Worm (Caenorhabditis elegans) whole organism, L1 larva: Measurements from ENCODE around the gene F23H12.10.

Source experiments
- C34B4.2 ChIP-seq: sonication (generic microtip); optimal IDR thresholded peaks from 2 replicates; lab custom pipeline; 2017; ENCODE audit warnings: mild to moderate bottlenecking, missing genetic modification characterization, missing compliant biosample characterization
- Y116A8C.19 ChIP-seq: sonication (generic microtip); optimal IDR thresholded peaks from 2 replicates; lab custom pipeline; 2016; ENCODE audit warnings: missing compliant biosample characterization, missing genetic modification characterization, borderline replicate concordance
- ama-1 ChIP-seq: fragments of 150-350 bp; optimal IDR thresholded peaks from 2 replicates; lab custom pipeline; 2014
- blmp-1 ChIP-seq: fragments of 150-350 bp; optimal IDR thresholded peaks from 2 replicates; lab custom pipeline; 2014; ENCODE audit warnings: missing biosample characterization, missing genetic modification characterization
- ceh-63 ChIP-seq: fragments of 200-800 bp; sonication (Bioruptor generic); optimal IDR thresholded peaks from 2 replicates; lab custom pipeline; 2018; ENCODE audit warnings: mild to moderate bottlenecking, missing genetic modification characterization, missing compliant biosample characterization
- ceh-8 ChIP-seq: fragments of 200-800 bp; sonication (Bioruptor generic); optimal IDR thresholded peaks from 2 replicates; lab custom pipeline; 2018; ENCODE audit warnings: mild to moderate bottlenecking, missing genetic modification characterization, moderate library complexity, missing compliant biosample characterization
- ces-1 ChIP-seq: fragments of 150-350 bp; optimal IDR thresholded peaks from 2 replicates; lab custom pipeline; 2014; ENCODE audit warnings: missing biosample characterization, missing genetic modification reagents, missing genetic modification characterization
- dsc-1 ChIP-seq: sonication (generic microtip); optimal IDR thresholded peaks from 2 replicates; lab custom pipeline; 2016; ENCODE audit warnings: mild to moderate bottlenecking, missing genetic modification characterization, missing compliant biosample characterization
- efl-1 ChIP-seq, 4 experiments: fragments of 150-350 bp; optimal IDR thresholded peaks in 3 of 4; peaks in 1 of 4; 1 replicate in 1 of 4; 2 replicates in 3 of 4; lab custom pipeline; 2014; ENCODE audit warnings: missing biosample characterization in 2 of 4, missing genetic modification characterization in 2 of 4, missing genetic modification reagents in 2 of 4
- egl-27 ChIP-seq, 2 experiments: fragments of 150-350 bp in 1 of 2; sonication (generic microtip); optimal IDR thresholded peaks; 3 replicates each; lab custom pipeline; 2017 to 2018; ENCODE audit warnings: missing biosample characterization in 2 of 2, missing genetic modification characterization in 2 of 2, missing genetic modification reagents in 2 of 2
- elt-2 ChIP-seq: sonication (generic microtip); optimal IDR thresholded peaks from 2 replicates; lab custom pipeline; 2016; ENCODE audit warnings: missing genetic modification characterization, mild to moderate bottlenecking, inconsistent platforms, missing compliant biosample characterization, missing genetic modification reagents
- elt-3 ChIP-seq, 6 experiments: fragments of 150-350 bp in 1 of 6; sonication (generic microtip); optimal IDR thresholded peaks; 2 replicates each; lab custom pipeline; 2017 to 2018; ENCODE audit warnings: missing biosample characterization in 6 of 6, missing genetic modification characterization in 6 of 6, inconsistent platforms in 1 of 6
- fkh-10 ChIP-seq: sonication (generic microtip); optimal IDR thresholded peaks from 2 replicates; lab custom pipeline; 2017; ENCODE audit warnings: missing biosample characterization, missing genetic modification reagents, missing genetic modification characterization
- fos-1 ChIP-seq: fragments of 150-350 bp; optimal IDR thresholded peaks from 2 replicates; lab custom pipeline; 2014; ENCODE audit warnings: missing biosample characterization, missing genetic modification characterization
- isw-1 ChIP-seq: fragments of 200-800 bp; sonication (Bioruptor generic); IDR thresholded peaks from 2 replicates; pipeline ENCODE4 v1.3.6; 2022; ENCODE audit warnings: missing genetic modification characterization, missing compliant biosample characterization
- lin-13 ChIP-seq: fragments of 150-350 bp; optimal IDR thresholded peaks from 2 replicates; lab custom pipeline; 2014; ENCODE audit warnings: missing biosample characterization, missing genetic modification reagents, missing genetic modification characterization
- lsy-2 ChIP-seq, 2 experiments: fragments of 150-350 bp; optimal IDR thresholded peaks; 2 replicates each; lab custom pipeline; 2014; ENCODE audit warnings: missing biosample characterization in 2 of 2, missing genetic modification characterization in 2 of 2
- mef-2 ChIP-seq: fragments of 150-350 bp; optimal IDR thresholded peaks from 2 replicates; lab custom pipeline; 2014; ENCODE audit warnings: missing biosample characterization, missing genetic modification characterization
- nhr-20 ChIP-seq: sonication (generic microtip); optimal IDR thresholded peaks from 2 replicates; lab custom pipeline; 2016; ENCODE audit warnings: mild to moderate bottlenecking, missing genetic modification characterization, missing compliant biosample characterization
- nhr-76 ChIP-seq: sonication (generic microtip); optimal IDR thresholded peaks from 2 replicates; lab custom pipeline; 2017; ENCODE audit warnings: missing biosample characterization, missing genetic modification characterization
- nhr-77 ChIP-seq: fragments of 150-350 bp; optimal IDR thresholded peaks from 2 replicates; lab custom pipeline; 2014; ENCODE audit warnings: missing biosample characterization, missing genetic modification characterization
- nhr-85 ChIP-seq: sonication (generic microtip); peaks from one replicate; lab custom pipeline; 2016; ENCODE audit warnings: missing genetic modification characterization, inconsistent platforms, missing compliant biosample characterization
- pax-3 ChIP-seq: fragments of 200-800 bp; sonication (Bioruptor generic); optimal IDR thresholded peaks from 2 replicates; lab custom pipeline; 2018; ENCODE audit warnings: mild to moderate bottlenecking, missing genetic modification characterization, moderate library complexity, missing compliant biosample characterization
- snu-23 ChIP-seq: sonication (generic microtip); optimal IDR thresholded peaks from 2 replicates; lab custom pipeline; 2016; ENCODE audit warnings: missing genetic modification characterization, missing compliant biosample characterization
- sptf-1 ChIP-seq: fragments of 150-350 bp; optimal IDR thresholded peaks from 2 replicates; lab custom pipeline; 2014; ENCODE audit warnings: missing biosample characterization, missing genetic modification characterization
- unc-130 ChIP-seq: fragments of 150-350 bp; optimal IDR thresholded peaks from 2 replicates; lab custom pipeline; 2017; ENCODE audit warnings: missing biosample characterization, missing genetic modification characterization, inconsistent platforms
- unc-86 ChIP-seq: sonication (generic microtip); optimal IDR thresholded peaks from 2 replicates; lab custom pipeline; 2016; ENCODE audit warnings: missing genetic modification characterization, missing compliant biosample characterization
- unc-98 ChIP-seq: fragments of 200-800 bp; sonication (Bioruptor generic); IDR thresholded peaks from 2 replicates; pipeline ENCODE4 v1.3.6; 2022; ENCODE audit warnings: missing genetic modification characterization, missing compliant biosample characterization
- vab-15 ChIP-seq: sonication (generic microtip); optimal IDR thresholded peaks from 2 replicates; lab custom pipeline; 2017; ENCODE audit warnings: missing genotype, mild to moderate bottlenecking, missing genetic modification characterization, missing compliant biosample characterization
- zag-1 ChIP-seq: fragments of 150-350 bp; optimal IDR thresholded peaks from 2 replicates; lab custom pipeline; 2014; ENCODE audit warnings: missing biosample characterization, missing genetic modification characterization

Gene F23H12.10

DNA sequence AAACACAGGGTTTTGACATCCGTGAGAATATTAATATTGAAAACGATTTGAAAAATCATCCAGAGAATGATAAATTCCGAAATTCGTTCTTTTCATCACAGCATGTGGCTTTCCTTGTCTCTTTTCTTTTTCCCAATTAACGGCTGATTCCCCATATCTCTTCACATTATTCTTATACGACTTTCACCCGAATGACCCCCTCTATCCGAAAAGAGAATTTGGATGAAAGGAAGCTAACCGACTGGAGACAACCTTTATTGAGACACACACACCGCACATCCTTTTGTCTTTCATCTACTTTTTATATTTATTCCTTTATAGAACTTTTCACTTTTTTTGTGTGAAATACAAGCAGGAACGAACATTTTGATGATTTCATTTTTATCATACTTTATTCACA lies 16.4 kb downstream of the F23H12.10 start:
- no peak for TF ChIP-seq fos-1
- TF ChIP-seq blmp-1 (tag; lab: Kevin White, UChicago) = peak; percentile 98
- TF ChIP-seq, all 84 proteins: peak for 1

DNA sequence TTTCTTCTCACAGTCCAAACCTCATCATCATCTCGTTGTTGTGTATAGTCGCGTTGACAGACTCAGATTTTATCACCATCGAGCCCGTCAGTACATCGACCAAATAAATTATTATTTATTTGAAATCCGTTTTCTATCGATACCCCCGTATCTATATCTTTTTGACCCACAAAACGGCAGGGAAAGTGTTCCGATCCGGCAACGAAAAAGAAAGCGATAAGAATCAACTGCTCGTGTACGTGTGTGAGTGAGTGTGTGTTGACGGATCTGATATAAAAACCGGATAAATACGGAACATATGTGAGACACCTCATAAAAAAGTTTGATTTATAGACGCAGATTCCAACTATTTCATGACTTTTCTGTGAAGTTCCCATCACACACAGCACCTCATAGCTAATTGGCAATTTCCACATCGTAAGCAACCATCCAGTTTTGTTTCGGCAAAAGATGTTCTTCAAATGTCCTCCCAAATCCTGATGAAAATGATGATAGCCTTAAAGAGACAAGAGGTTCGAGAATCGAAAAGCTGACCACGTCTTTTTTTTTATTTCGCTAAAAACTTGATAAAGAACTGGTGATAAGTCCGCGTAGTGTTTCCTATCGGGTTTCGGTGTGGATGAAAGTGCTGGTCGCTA lies 19.8 kb downstream of the F23H12.10 start:
- no peak for TF ChIP-seq efl-1 (optimal IDR thresholded peaks at IDR 0.05; lab: Kevin White, UChicago)
- peak in 1 of 2 experiments; percentile 11 for TF ChIP-seq efl-1 (GFP tag; optimal IDR thresholded peaks at IDR 0.05 in 1 of 2; lab: Kevin White, UChicago)
- TF ChIP-seq ama-1 (lab: Kevin White, UChicago) = peak; percentile 36
- no peak for TF ChIP-seq nhr-76 (tag; lab: Kevin White, UChicago)
- TF ChIP-seq blmp-1 (tag; lab: Kevin White, UChicago) = peak; percentile 82

- TF ChIP-seq efl-1 (optimal IDR thresholded peaks at IDR 0.05; lab: Kevin White, UChicago) (no peak), efl-1 (GFP tag; optimal IDR thresholded peaks at IDR 0.05 in 1 of 2; lab: Kevin White, UChicago) (peak in 1 of 2 experiments; percentile 51), nhr-77 (no peak), ceh-8 (GFP tag; lab: Kevin White, UChicago) (peak; percentile 79), nhr-85 (tag; lab: Kevin White, UChicago) (peak; percentile 13)
Observed at ce11 chrV:12353505-12353904, 20.6 kb downstream of the F23H12.10 start.

DNA sequence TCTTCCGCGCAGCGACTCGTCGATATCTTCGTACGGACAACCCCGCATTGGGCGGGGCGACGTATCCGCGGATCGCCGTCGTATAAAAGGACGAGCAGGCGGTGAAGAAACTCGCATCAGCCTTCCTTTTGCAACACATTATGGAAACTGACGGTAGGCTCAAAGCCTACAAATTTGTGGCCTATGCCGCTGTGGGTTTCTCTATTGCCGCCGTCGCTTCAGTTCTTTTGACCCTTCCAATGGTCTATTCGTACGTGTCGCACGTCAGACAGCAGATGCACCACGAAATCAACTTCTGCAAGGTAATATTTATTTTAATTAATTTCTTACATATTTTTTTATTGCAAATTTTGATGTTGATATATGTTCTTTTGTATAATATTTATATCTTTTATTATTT lies 21.2 kb downstream of the F23H12.10 start:
- no peak for TF ChIP-seq ces-1 (GFP tag; lab: Kevin White, UChicago)
- peak; percentile 45 for TF ChIP-seq ama-1 (lab: Kevin White, UChicago)
- TF ChIP-seq, all 84 proteins: peak for 1

- TF ChIP-seq egl-27 (tag; optimal IDR thresholded peaks at IDR 0.05; lab: Kevin White, UChicago) (no peak), dsc-1 (tag; lab: Kevin White, UChicago) (no peak), unc-98 (GFP tag; lab: Robert Waterston, UW) (no peak), elt-2 (tag; lab: Kevin White, UChicago) (no peak), unc-86 (tag; lab: Kevin White, UChicago) (no peak), ceh-63 (GFP tag; lab: Kevin White, UChicago) (no peak), Y116A8C.19 (tag; lab: Kevin White, UChicago) (no peak), C34B4.2 (tag; lab: Kevin White, UChicago) (no peak), vab-15 (no peak), sptf-1 (tag; lab: Kevin White, UChicago) (no peak), lin-13 (GFP tag; lab: Kevin White, UChicago) (no peak), fkh-10 (GFP tag; lab: Kevin White, UChicago) (no peak), isw-1 (GFP tag; lab: Robert Waterston, UW) (no peak), mef-2 (no peak), zag-1 (tag; lab: Kevin White, UChicago) (no peak), snu-23 (no peak), lsy-2 (tag; optimal IDR thresholded peaks at IDR 0.05; lab: Kevin White, UChicago) (no peak), unc-130 (tag; lab: Kevin White, UChicago) (no peak)
Observed at ce11 chrV:12352445-12352844, 21.6 kb downstream of the F23H12.10 start, which contains the start of gene sqt-3. TSS of gene sqt-3 (plus strand) at chrV:12352745.

- peak in 1 of 6 experiments; percentile 7 for TF ChIP-seq elt-3 (tag; optimal IDR thresholded peaks at IDR 0.05; lab: Kevin White, UChicago)
- no peak for TF ChIP-seq pax-3 (tag; lab: Kevin White, UChicago)
- TF ChIP-seq zag-1 (tag; lab: Kevin White, UChicago) = no peak
- peak; percentile 3 for TF ChIP-seq nhr-20 (tag; lab: Kevin White, UChicago)
- no peak for TF ChIP-seq efl-1 (optimal IDR thresholded peaks at IDR 0.05; lab: Kevin White, UChicago)
- peak in 1 of 2 experiments; percentile 78 for TF ChIP-seq efl-1 (GFP tag; optimal IDR thresholded peaks at IDR 0.05 in 1 of 2; lab: Kevin White, UChicago)
- TF ChIP-seq blmp-1 (tag; lab: Kevin White, UChicago) = peak; percentile 29
Observed at ce11 chrV:12351842-12352241, 22.2 kb downstream of the F23H12.10 start.
